Worm (Caenorhabditis elegans) whole organism, dauer: ENCODE data around the gene math-9.

ENCODE experiments used
- unc-62 ChIP-seq: sonication (generic microtip); optimal IDR thresholded peaks from 2 replicates; lab custom pipeline; 2017; ENCODE audit warnings: missing biosample characterization, missing genetic modification reagents, missing genetic modification characterization

Gene math-9

ce11 chrII:1890682-1891081 lies at the start of gene math-9:
math-9 (minus strand) TSS chrII:1890782.
- TF ChIP-seq unc-62 (GFP tag; lab: Kevin White, UChicago), result no peak

ce11 chrII:1939652-1940051 lies 49.1 kb upstream of the math-9 start, which contains the start of gene ZK250.13:
ZK250.13 (minus strand) TSS chrII:1939752.
- TF ChIP-seq unc-62 (GFP tag; lab: Kevin White, UChicago), result no peak

ce11 chrII:1928578-1928977 lies 38.0 kb upstream of the math-9 start:
- TF ChIP-seq unc-62 (GFP tag; lab: Kevin White, UChicago), result no peak

ce11 chrII:1926162-1926561 lies 35.6 kb upstream of the math-9 start, which contains the start of gene F52C6.2:
F52C6.2 (plus strand) TSS chrII:1926462.
- TF ChIP-seq unc-62 (GFP tag; lab: Kevin White, UChicago), result no peak

- no peak for TF ChIP-seq unc-62 (GFP tag; lab: Kevin White, UChicago)
Observed at ce11 chrII:1924459-1924858, 33.9 kb upstream of the math-9 start, which contains the start of gene F52C6.3. F52C6.3 (plus strand) TSS chrII:1924759.

ce11 chrII:1922665-1923187 lies 32.1 kb upstream of the math-9 start, which contains the start of the genes bath-2 and F52C6.4:
bath-2 (minus strand) TSS chrII:1922765.
F52C6.4 (plus strand) TSS chrII:1923137.
- TF ChIP-seq unc-62 (GFP tag; lab: Kevin White, UChicago), result no peak

ce11 chrII:1921018-1921417 lies 30.4 kb upstream of the math-9 start, which contains the start of gene bath-7:
bath-7 (minus strand) TSS chrII:1921118.
- TF ChIP-seq unc-62 (GFP tag; lab: Kevin White, UChicago), result no peak

- TF ChIP-seq unc-62 (GFP tag; lab: Kevin White, UChicago), result no peak
Observed at ce11 chrII:1917862-1918261, 27.3 kb upstream of the math-9 start, which contains the start of gene bath-4. bath-4 (minus strand) TSS chrII:1917962.

ce11 chrII:1912741-1913140 lies 22.2 kb upstream of the math-9 start, which contains the start of gene math-31:
math-31 (minus strand) TSS chrII:1912841.
- no peak for TF ChIP-seq unc-62 (GFP tag; lab: Kevin White, UChicago)

ce11 chrII:1905104-1905503 lies 14.5 kb upstream of the math-9 start, which contains the start of gene math-22:
math-22 (plus strand) TSS chrII:1905404.
- no peak for TF ChIP-seq unc-62 (GFP tag; lab: Kevin White, UChicago)

- TF ChIP-seq unc-62 (GFP tag; lab: Kevin White, UChicago), result no peak
Observed at ce11 chrII:1901981-1902380, 11.4 kb upstream of the math-9 start, which contains the start of gene math-23. math-23 (plus strand) TSS chrII:1902281.

- TF ChIP-seq unc-62 (GFP tag; lab: Kevin White, UChicago), result no peak
Observed at ce11 chrII:1899934-1900333, 9.4 kb upstream of the math-9 start, which contains the start of gene math-24. math-24 (plus strand) TSS chrII:1900234.

ce11 chrII:1897936-1898335 lies 7.4 kb upstream of the math-9 start, which contains the start of gene C46F9.6:
C46F9.6 (plus strand) TSS chrII:1898236.
- no peak for TF ChIP-seq unc-62 (GFP tag; lab: Kevin White, UChicago)

- TF ChIP-seq unc-62 (GFP tag; lab: Kevin White, UChicago), result no peak
Observed at ce11 chrII:1895762-1896161, 5.2 kb upstream of the math-9 start, which contains the start of gene math-25. math-25 (plus strand) TSS chrII:1896062.

ce11 chrII:1895278-1895677 lies 4.7 kb upstream of the math-9 start, which contains the start of gene C46F9.5:
C46F9.5 (plus strand) TSS chrII:1895578.
- no peak for TF ChIP-seq unc-62 (GFP tag; lab: Kevin White, UChicago)

ce11 chrII:1893912-1894311 lies 3.3 kb upstream of the math-9 start, which contains the start of gene C16C4.1:
C16C4.1 (plus strand) TSS chrII:1894212.
- TF ChIP-seq unc-62 (GFP tag; lab: Kevin White, UChicago), result no peak

- TF ChIP-seq unc-62 (GFP tag; lab: Kevin White, UChicago), result no peak
Observed at ce11 chrII:1889071-1889470, 1.5 kb downstream of the math-9 start, which contains the start of gene math-8. math-8 (minus strand) TSS chrII:1889171.
